Fruit fly (Drosophila melanogaster) whole organism, adult: ENCODE results near the gene CG32069.

Source experiments
- CG11617 ChIP-seq: fragments of 200-800 bp; sonication (Bioruptor generic); optimal IDR thresholded peaks from 2 replicates; lab custom pipeline; 2017; ENCODE audit warnings: mild to moderate bottlenecking, missing biosample characterization, missing genetic modification reagents, missing genetic modification characterization
- CG12768 ChIP-seq: fragments of 200-800 bp; sonication (Bioruptor generic); optimal IDR thresholded peaks from 2 replicates; lab custom pipeline; 2017; ENCODE audit warnings: missing biosample characterization, missing genetic modification characterization, mild to moderate bottlenecking, moderate library complexity, missing genetic modification reagents
- CG14711 ChIP-seq: fragments of 200-800 bp; sonication (Bioruptor generic); optimal IDR thresholded peaks from 2 replicates; lab custom pipeline; 2018; ENCODE audit warnings: missing biosample characterization, mild to moderate bottlenecking, missing genetic modification characterization, moderate library complexity
- CG1620 ChIP-seq: fragments of 200-800 bp; sonication (Bioruptor generic); optimal IDR thresholded peaks from 2 replicates; lab custom pipeline; 2016; ENCODE audit warnings: missing biosample characterization, missing genetic modification characterization
- CG33017 ChIP-seq: fragments of 200-800 bp; sonication (Bioruptor generic); optimal IDR thresholded peaks from 2 replicates; lab custom pipeline; 2018; ENCODE audit warnings: missing biosample characterization, mild to moderate bottlenecking, missing genetic modification characterization, moderate library complexity
- CG5204 ChIP-seq: fragments of 200-800 bp; sonication (Bioruptor generic); optimal IDR thresholded peaks from 2 replicates; lab custom pipeline; 2016; ENCODE audit warnings: missing biosample characterization, missing genetic modification characterization
- CG7045 ChIP-seq: fragments of 200-800 bp; sonication (Bioruptor generic); optimal IDR thresholded peaks from 2 replicates; lab custom pipeline; 2017; ENCODE audit warnings: missing biosample characterization, mild to moderate bottlenecking, missing genetic modification characterization
- CG7101 ChIP-seq: fragments of 200-800 bp; sonication (Bioruptor generic); optimal IDR thresholded peaks from 2 replicates; lab custom pipeline; 2018; ENCODE audit warnings: missing biosample characterization, mild to moderate bottlenecking, missing genetic modification characterization, moderate library complexity
- Clk ChIP-seq: fragments of 200-800 bp; sonication (Bioruptor generic); optimal IDR thresholded peaks from 2 replicates; lab custom pipeline; 2017; ENCODE audit warnings: missing biosample characterization, missing genetic modification characterization
- Crg-1 ChIP-seq: fragments of 200-800 bp; sonication (Bioruptor generic); optimal IDR thresholded peaks from 2 replicates; lab custom pipeline; 2016; ENCODE audit warnings: missing biosample characterization, missing genetic modification characterization
- Hr96 ChIP-seq: fragments of 200-800 bp; sonication (Bioruptor generic); optimal IDR thresholded peaks from 2 replicates; lab custom pipeline; 2016; ENCODE audit warnings: missing biosample characterization, missing genetic modification characterization
- Mnt ChIP-seq: fragments of 200-800 bp; sonication (Bioruptor generic); optimal IDR thresholded peaks from 2 replicates; lab custom pipeline; 2016; ENCODE audit warnings: missing biosample characterization, mild to moderate bottlenecking, missing genetic modification characterization
- bab1 ChIP-seq: fragments of 200-800 bp; sonication (Bioruptor generic); optimal IDR thresholded peaks from 3 replicates; lab custom pipeline; 2019; ENCODE audit warnings: missing biosample characterization, mild to moderate bottlenecking, missing genetic modification characterization, moderate library complexity
- cic ChIP-seq: fragments of 200-800 bp; sonication (Bioruptor generic); optimal IDR thresholded peaks from 2 replicates; lab custom pipeline; 2017; ENCODE audit warnings: missing biosample characterization, mild to moderate bottlenecking, missing genetic modification characterization, moderate library complexity
- cnc ChIP-seq, 2 experiments: fragments of >200 bp; optimal IDR thresholded peaks; 2 replicates each; lab custom pipeline; 2017
- kay ChIP-seq: fragments of 200-800 bp; sonication (Bioruptor generic); peaks from one replicate; lab custom pipeline; 2016; ENCODE audit warnings: missing biosample characterization, missing genetic modification characterization, borderline replicate concordance
- ovo ChIP-seq: fragments of 200-800 bp; sonication (Bioruptor generic); optimal IDR thresholded peaks from 2 replicates; lab custom pipeline; 2016; ENCODE audit warnings: missing biosample characterization, missing genetic modification characterization
- pad ChIP-seq: fragments of 200-800 bp; sonication (Bioruptor generic); optimal IDR thresholded peaks from 3 replicates; lab custom pipeline; 2017; ENCODE audit warnings: missing biosample characterization, missing genetic modification characterization, mild to moderate bottlenecking, moderate library complexity, missing genetic modification reagents
- tj ChIP-seq: fragments of 200-800 bp; sonication (Bioruptor generic); optimal IDR thresholded peaks from 3 replicates; lab custom pipeline; 2017; ENCODE audit warnings: missing biosample characterization, mild to moderate bottlenecking, missing genetic modification characterization, moderate library complexity
- toe ChIP-seq: fragments of 200-800 bp; sonication (Bioruptor generic); optimal IDR thresholded peaks from 2 replicates; lab custom pipeline; 2016; ENCODE audit warnings: missing biosample characterization, missing genetic modification characterization

CG32069 gene

dm6 chr3L:11049414-11049813 is 13.0 kb downstream of the CG32069 start:
- TF ChIP-seq Hr96 (GFP tag; lab: Kevin White, UChicago), result peak; percentile 2
- TF ChIP-seq Crg-1 (GFP tag; lab: Kevin White, UChicago), result peak; percentile 65
- TF ChIP-seq CG11617 (GFP tag; lab: Kevin White, UChicago), result peak; percentile 25
- TF ChIP-seq cnc (optimal IDR thresholded peaks at IDR 0.05; lab: Kevin White, UChicago), result no peak
- TF ChIP-seq Clk (GFP tag; lab: Kevin White, UChicago), result no peak
- TF ChIP-seq CG7101 (tag; lab: Kevin White, UChicago), result peak; percentile 47
- peak; percentile 13 for TF ChIP-seq CG14711 (tag; lab: Kevin White, UChicago)
- TF ChIP-seq kay (GFP tag; lab: Kevin White, UChicago), result no peak
- TF ChIP-seq CG5204 (GFP tag; lab: Kevin White, UChicago), result peak; percentile 28
- TF ChIP-seq cic (GFP tag; lab: Kevin White, UChicago), result peak; percentile 71
- no peak for TF ChIP-seq toe (GFP tag; lab: Kevin White, UChicago)
- no peak for TF ChIP-seq tj
- peak; percentile 43 for TF ChIP-seq pad (GFP tag; lab: Kevin White, UChicago)
- peak; percentile 6 for TF ChIP-seq CG1620 (GFP tag; lab: Kevin White, UChicago)
- TF ChIP-seq bab1 (GFP tag; lab: Kevin White, UChicago), result no peak
- peak; percentile 62 for TF ChIP-seq CG12768
- TF ChIP-seq Mnt (GFP tag; lab: Kevin White, UChicago), result peak; percentile 35
- peak; percentile 79 for TF ChIP-seq CG7045
- TF ChIP-seq ovo (GFP tag; lab: Kevin White, UChicago), result peak; percentile 41
- TF ChIP-seq CG33017 (tag; lab: Kevin White, UChicago), result peak; percentile 40

dm6 chr3L:11047877-11048276 is 14.5 kb downstream of the CG32069 start:
- TF ChIP-seq toe (GFP tag; lab: Kevin White, UChicago) (peak; percentile 20), CG7101 (tag; lab: Kevin White, UChicago) (peak; percentile 57), CG5204 (GFP tag; lab: Kevin White, UChicago) (peak; percentile 18), Crg-1 (GFP tag; lab: Kevin White, UChicago) (peak; percentile 49), cnc (optimal IDR thresholded peaks at IDR 0.05; lab: Kevin White, UChicago) (no peak), cic (GFP tag; lab: Kevin White, UChicago) (no peak), bab1 (GFP tag; lab: Kevin White, UChicago) (peak; percentile 89), CG33017 (tag; lab: Kevin White, UChicago) (no peak), CG14711 (tag; lab: Kevin White, UChicago) (no peak), tj (no peak), kay (GFP tag; lab: Kevin White, UChicago) (no peak), Clk (GFP tag; lab: Kevin White, UChicago) (no peak), CG12768 (peak; percentile 1), ovo (GFP tag; lab: Kevin White, UChicago) (peak; percentile 66), CG7045 (no peak), pad (GFP tag; lab: Kevin White, UChicago) (peak; percentile 64), CG11617 (GFP tag; lab: Kevin White, UChicago) (no peak), CG1620 (GFP tag; lab: Kevin White, UChicago) (peak; percentile 49), Hr96 (GFP tag; lab: Kevin White, UChicago) (peak; percentile 68), Mnt (GFP tag; lab: Kevin White, UChicago) (peak; percentile 31)

- TF ChIP-seq Mnt (GFP tag; lab: Kevin White, UChicago) (peak; percentile 17), CG7101 (tag; lab: Kevin White, UChicago) (peak; percentile 27), CG1620 (GFP tag; lab: Kevin White, UChicago) (no peak), tj (peak; percentile 45), pad (GFP tag; lab: Kevin White, UChicago) (peak; percentile 7), Crg-1 (GFP tag; lab: Kevin White, UChicago) (peak; percentile 35), CG11617 (GFP tag; lab: Kevin White, UChicago) (no peak), CG12768 (peak; percentile 9), cnc (optimal IDR thresholded peaks at IDR 0.05; lab: Kevin White, UChicago) (no peak), kay (GFP tag; lab: Kevin White, UChicago) (no peak), Clk (GFP tag; lab: Kevin White, UChicago) (no peak), bab1 (GFP tag; lab: Kevin White, UChicago) (peak; percentile 53), CG14711 (tag; lab: Kevin White, UChicago) (no peak), Hr96 (GFP tag; lab: Kevin White, UChicago) (no peak), toe (GFP tag; lab: Kevin White, UChicago) (no peak), ovo (GFP tag; lab: Kevin White, UChicago) (peak; percentile 68), CG33017 (tag; lab: Kevin White, UChicago) (peak; percentile 2), cic (GFP tag; lab: Kevin White, UChicago) (no peak), CG5204 (GFP tag; lab: Kevin White, UChicago) (no peak), CG7045 (no peak)
These were observed 15.9 kb downstream of the CG32069 start for dm6 chr3L:11046559-11046958.

- peak; percentile 99 for TF ChIP-seq tj
- TF ChIP-seq CG14711 (tag; lab: Kevin White, UChicago), result no peak
These were observed 17.4 kb downstream of the CG32069 start for dm6 chr3L:11045009-11045408.

dm6 chr3L:11043650-11044049 is 18.8 kb downstream of the CG32069 start:
- TF ChIP-seq tj, result peak; percentile 97
- TF ChIP-seq ovo (GFP tag; lab: Kevin White, UChicago), result no peak

- TF ChIP-seq CG11617 (GFP tag; lab: Kevin White, UChicago) (no peak), kay (GFP tag; lab: Kevin White, UChicago) (peak; percentile 47)
These were observed 21.2 kb downstream of the CG32069 start for dm6 chr3L:11041193-11041592.
